Worm (Caenorhabditis elegans) whole organism, late embryonic: ENCODE data around the gene srt-52.

ENCODE experiments used
- F13H6.1 ChIP-seq: sonication (generic microtip); optimal IDR thresholded peaks from 2 replicates; lab custom pipeline; 2016; ENCODE audit warnings: missing genetic modification characterization, missing compliant biosample characterization
- K02D7.2 ChIP-seq: sonication (generic microtip); optimal IDR thresholded peaks from 2 replicates; lab custom pipeline; 2017; ENCODE audit warnings: mild to moderate bottlenecking, missing genetic modification characterization, missing compliant biosample characterization
- K09A11.1 ChIP-seq: sonication (generic microtip); optimal IDR thresholded peaks from 2 replicates; lab custom pipeline; 2017; ENCODE audit warnings: antibody characterized with exemption, mild to moderate bottlenecking, missing genetic modification characterization, missing compliant biosample characterization; ENCODE audit not compliant: insufficient read depth
- ahr-1 ChIP-seq: sonication (generic microtip); optimal IDR thresholded peaks from 2 replicates; lab custom pipeline; 2016; ENCODE audit warnings: missing genetic modification characterization, missing compliant biosample characterization
- ceh-14 ChIP-seq: sonication (generic microtip); optimal IDR thresholded peaks from 2 replicates; lab custom pipeline; 2016; ENCODE audit warnings: missing genotype, missing genetic modification characterization, missing compliant biosample characterization
- ceh-2 ChIP-seq: sonication (generic microtip); optimal IDR thresholded peaks from 2 replicates; lab custom pipeline; 2016; ENCODE audit warnings: missing genotype, missing genetic modification characterization, missing compliant biosample characterization
- ceh-24 ChIP-seq: sonication (generic microtip); optimal IDR thresholded peaks from 2 replicates; lab custom pipeline; 2016; ENCODE audit warnings: mild to moderate bottlenecking, missing genetic modification characterization, missing compliant biosample characterization
- ceh-30 ChIP-seq: fragments of 150-350 bp; optimal IDR thresholded peaks from 2 replicates; lab custom pipeline; 2014; ENCODE audit warnings: missing biosample characterization, missing genetic modification characterization
- ceh-31 ChIP-seq: sonication (generic microtip); optimal IDR thresholded peaks from 2 replicates; lab custom pipeline; 2016; ENCODE audit warnings: missing genetic modification characterization, missing compliant biosample characterization
- ceh-45 ChIP-seq: fragments of 200-800 bp; sonication (Bioruptor generic); IDR thresholded peaks from 2 replicates; pipeline ENCODE4 v1.3.6; 2022; ENCODE audit warnings: missing genetic modification reagents, missing genetic modification characterization, missing compliant biosample characterization
- ceh-6 ChIP-seq: fragments of 200-800 bp; sonication (Bioruptor generic); optimal IDR thresholded peaks from 2 replicates; lab custom pipeline; 2018; ENCODE audit warnings: mild to moderate bottlenecking, missing genetic modification characterization, missing compliant biosample characterization
- ceh-9 ChIP-seq: sonication (generic microtip); optimal IDR thresholded peaks from 2 replicates; lab custom pipeline; 2016; ENCODE audit warnings: mild to moderate bottlenecking, missing genetic modification characterization, inconsistent platforms, missing compliant biosample characterization
- che-1 ChIP-seq: sonication (generic microtip); optimal IDR thresholded peaks from 2 replicates; lab custom pipeline; 2016; ENCODE audit warnings: mild to moderate bottlenecking, missing genetic modification characterization, missing compliant biosample characterization
- dve-1 ChIP-seq: sonication (generic microtip); optimal IDR thresholded peaks from 2 replicates; lab custom pipeline; 2017; ENCODE audit warnings: antibody characterized with exemption, mild to moderate bottlenecking, missing genetic modification characterization, missing compliant biosample characterization
- elt-2 ChIP-seq: sonication (generic microtip); optimal IDR thresholded peaks from 2 replicates; lab custom pipeline; 2016; ENCODE audit warnings: missing genetic modification reagents, missing genetic modification characterization, missing compliant biosample characterization
- eyg-1 ChIP-seq: sonication (generic microtip); optimal IDR thresholded peaks from 2 replicates; lab custom pipeline; 2016; ENCODE audit warnings: missing genotype, missing genetic modification characterization, missing compliant biosample characterization
- fkh-6 ChIP-seq: sonication (generic microtip); optimal IDR thresholded peaks from 2 replicates; lab custom pipeline; 2016; ENCODE audit warnings: missing genetic modification characterization, missing compliant biosample characterization
- hlh-15 ChIP-seq: sonication (generic microtip); optimal IDR thresholded peaks from 2 replicates; lab custom pipeline; 2016; ENCODE audit warnings: missing genetic modification characterization, missing compliant biosample characterization
- hlh-30 ChIP-seq: sonication (generic microtip); optimal IDR thresholded peaks from 2 replicates; lab custom pipeline; 2017; ENCODE audit warnings: antibody characterized with exemption, missing genetic modification characterization, missing compliant biosample characterization; ENCODE audit not compliant: insufficient read depth
- hlh-6 ChIP-seq: sonication (generic microtip); optimal IDR thresholded peaks from 2 replicates; lab custom pipeline; 2016; ENCODE audit warnings: missing genotype, missing genetic modification characterization, missing compliant biosample characterization
- hlh-8 ChIP-seq: sonication (generic microtip); optimal IDR thresholded peaks from 2 replicates; lab custom pipeline; 2016; ENCODE audit warnings: missing genotype, missing genetic modification characterization, missing compliant biosample characterization
- lim-6 ChIP-seq: sonication (generic microtip); optimal IDR thresholded peaks from 2 replicates; lab custom pipeline; 2016; ENCODE audit warnings: missing genetic modification characterization, missing compliant biosample characterization
- lin-11 ChIP-seq: fragments of 200-800 bp; sonication (Bioruptor generic); optimal IDR thresholded peaks from 2 replicates; lab custom pipeline; 2018; ENCODE audit warnings: mild to moderate bottlenecking, missing genetic modification characterization, missing compliant biosample characterization
- nfya-1 ChIP-seq: sonication (generic microtip); optimal IDR thresholded peaks from 2 replicates; lab custom pipeline; 2017; ENCODE audit warnings: missing genetic modification characterization, mild to moderate bottlenecking, missing compliant biosample characterization, antibody characterized with exemption, moderate library complexity
- nhr-11 ChIP-seq: fragments of 150-350 bp; optimal IDR thresholded peaks from 2 replicates; lab custom pipeline; 2014; ENCODE audit warnings: missing biosample characterization, missing genetic modification characterization
- nhr-232 ChIP-seq: sonication (generic microtip); optimal IDR thresholded peaks from 2 replicates; lab custom pipeline; 2016; ENCODE audit warnings: missing genetic modification characterization, missing compliant biosample characterization
- npax-4 ChIP-seq: sonication (generic microtip); optimal IDR thresholded peaks from 2 replicates; lab custom pipeline; 2016; ENCODE audit warnings: missing genetic modification characterization, missing compliant biosample characterization
- odd-2 ChIP-seq: sonication (generic microtip); optimal IDR thresholded peaks from 2 replicates; lab custom pipeline; 2017; ENCODE audit warnings: antibody characterized with exemption, mild to moderate bottlenecking, missing genetic modification characterization, missing compliant biosample characterization
- pat-9 ChIP-seq: fragments of 200-800 bp; sonication (Bioruptor generic); optimal IDR thresholded peaks from 2 replicates; lab custom pipeline; 2018; ENCODE audit warnings: mild to moderate bottlenecking, missing genetic modification characterization, moderate library complexity, missing compliant biosample characterization
- pha-2 ChIP-seq: sonication (generic microtip); optimal IDR thresholded peaks from 2 replicates; lab custom pipeline; 2017; ENCODE audit warnings: mild to moderate bottlenecking, missing genetic modification characterization, missing compliant biosample characterization
- pqm-1 ChIP-seq: sonication (generic microtip); optimal IDR thresholded peaks from 2 replicates; lab custom pipeline; 2016; ENCODE audit warnings: missing genetic modification characterization, missing compliant biosample characterization
- pros-1 ChIP-seq: fragments of 150-350 bp; optimal IDR thresholded peaks from 2 replicates; lab custom pipeline; 2014; ENCODE audit warnings: missing biosample characterization, missing genetic modification reagents, missing genetic modification characterization
- ref-2 ChIP-seq: sonication (generic microtip); optimal IDR thresholded peaks from 2 replicates; lab custom pipeline; 2016; ENCODE audit warnings: missing genetic modification characterization, missing compliant biosample characterization
- rnt-1 ChIP-seq: sonication (generic microtip); optimal IDR thresholded peaks from 2 replicates; lab custom pipeline; 2016; ENCODE audit warnings: missing genetic modification characterization, missing compliant biosample characterization
- sox-4 ChIP-seq: sonication (generic microtip); optimal IDR thresholded peaks from 2 replicates; lab custom pipeline; 2017; ENCODE audit warnings: mild to moderate bottlenecking, missing genetic modification characterization, inconsistent platforms, missing compliant biosample characterization
- syd-9 ChIP-seq: sonication (generic microtip); optimal IDR thresholded peaks from 2 replicates; lab custom pipeline; 2016; ENCODE audit warnings: mild to moderate bottlenecking, missing genetic modification characterization, moderate library complexity, missing compliant biosample characterization
- tbx-7 ChIP-seq: sonication (generic microtip); optimal IDR thresholded peaks from 2 replicates; lab custom pipeline; 2016; ENCODE audit warnings: missing genotype, missing genetic modification characterization, missing compliant biosample characterization
- ttx-3 ChIP-seq: sonication (generic microtip); optimal IDR thresholded peaks from 2 replicates; lab custom pipeline; 2016; ENCODE audit warnings: missing genetic modification reagents, missing genetic modification characterization, missing compliant biosample characterization
- unc-42 ChIP-seq: sonication (generic microtip); optimal IDR thresholded peaks from 2 replicates; lab custom pipeline; 2016; ENCODE audit warnings: missing genotype, missing genetic modification characterization, missing compliant biosample characterization
- unc-55 ChIP-seq: sonication (generic microtip); optimal IDR thresholded peaks from 2 replicates; lab custom pipeline; 2017; ENCODE audit warnings: missing biosample characterization, missing genetic modification reagents, missing genetic modification characterization
- zip-5 ChIP-seq: sonication (generic microtip); optimal IDR thresholded peaks from 2 replicates; lab custom pipeline; 2016; ENCODE audit warnings: missing genetic modification characterization, missing compliant biosample characterization
- ztf-16 ChIP-seq: sonication (generic microtip); optimal IDR thresholded peaks from 2 replicates; lab custom pipeline; 2017; ENCODE audit warnings: missing genetic modification characterization, missing compliant biosample characterization

srt-52 gene

DNA sequence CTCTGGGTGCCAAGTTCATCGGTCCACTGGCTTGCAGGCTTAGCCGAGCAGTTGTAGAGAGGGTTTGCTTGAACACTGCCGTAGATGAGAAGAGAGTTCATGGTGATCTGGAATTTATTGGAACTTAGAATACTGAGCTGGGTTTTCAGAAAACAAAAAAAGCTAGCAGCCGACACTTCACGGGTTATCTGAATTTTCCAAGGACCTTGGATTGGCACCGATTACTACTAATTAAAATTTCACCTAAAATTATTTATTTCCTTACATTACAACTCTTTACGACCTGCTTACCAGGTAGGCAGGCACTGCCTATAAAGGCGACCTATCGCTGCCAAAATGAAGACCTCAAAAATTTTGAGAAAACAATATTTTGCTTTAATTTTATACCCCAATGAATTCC lies at the start of gene srt-52:
TSS of gene srt-52 (minus strand) at position 101 of the 400 bp plus-strand sequence.
- TF ChIP-seq hlh-30 (tag; lab: Kevin White, UChicago): no peak
- TF ChIP-seq F13H6.1 (tag; lab: Kevin White, UChicago): no peak
- TF ChIP-seq tbx-7 (tag; lab: Kevin White, UChicago): no peak
- no peak for TF ChIP-seq odd-2 (tag; lab: Kevin White, UChicago)
- TF ChIP-seq ceh-45: no peak
- TF ChIP-seq rnt-1 (tag; lab: Kevin White, UChicago): no peak
- no peak for TF ChIP-seq eyg-1 (tag; lab: Kevin White, UChicago)
- no peak for TF ChIP-seq ztf-16 (tag; lab: Kevin White, UChicago)
- no peak for TF ChIP-seq pha-2 (tag; lab: Kevin White, UChicago)
- TF ChIP-seq ahr-1 (tag; lab: Kevin White, UChicago): no peak
- TF ChIP-seq fkh-6 (tag; lab: Kevin White, UChicago): no peak
- TF ChIP-seq npax-4: no peak
- TF ChIP-seq K02D7.2 (tag; lab: Kevin White, UChicago): no peak
- TF ChIP-seq unc-55 (GFP tag; lab: Kevin White, UChicago): no peak
- TF ChIP-seq ttx-3 (tag; lab: Kevin White, UChicago): no peak
- no peak for TF ChIP-seq nhr-232 (tag; lab: Kevin White, UChicago)
- TF ChIP-seq sox-4: no peak

- TF ChIP-seq ceh-31 (tag; lab: Kevin White, UChicago) (no peak), K02D7.2 (tag; lab: Kevin White, UChicago) (no peak), nhr-11 (tag; lab: Kevin White, UChicago) (no peak), unc-42 (tag; lab: Kevin White, UChicago) (peak; percentile 21), hlh-6 (tag; lab: Kevin White, UChicago) (no peak), ztf-16 (tag; lab: Kevin White, UChicago) (peak; percentile 23), pqm-1 (tag; lab: Kevin White, UChicago) (no peak), ceh-6 (GFP tag; lab: Kevin White, UChicago) (no peak), lim-6 (tag; lab: Kevin White, UChicago) (no peak), F13H6.1 (tag; lab: Kevin White, UChicago) (no peak), unc-55 (GFP tag; lab: Kevin White, UChicago) (peak; percentile 9), lin-11 (no peak), ceh-2 (tag; lab: Kevin White, UChicago) (no peak), ceh-30 (tag; lab: Kevin White, UChicago) (no peak), ceh-24 (tag; lab: Kevin White, UChicago) (no peak), tbx-7 (tag; lab: Kevin White, UChicago) (no peak), hlh-8 (no peak), dve-1 (tag; lab: Kevin White, UChicago) (peak; percentile 17), che-1 (tag; lab: Kevin White, UChicago) (no peak), hlh-15 (tag; lab: Kevin White, UChicago) (no peak), nhr-232 (tag; lab: Kevin White, UChicago) (no peak), pat-9 (tag; lab: Kevin White, UChicago) (no peak), zip-5 (tag; lab: Kevin White, UChicago) (peak; percentile 0), ref-2 (tag; lab: Kevin White, UChicago) (peak; percentile 3), hlh-30 (tag; lab: Kevin White, UChicago) (no peak), pros-1 (tag; lab: Kevin White, UChicago) (no peak), ceh-9 (tag; lab: Kevin White, UChicago) (no peak), nfya-1 (peak; percentile 66), ceh-14 (no peak), ahr-1 (tag; lab: Kevin White, UChicago) (no peak), syd-9 (no peak), K09A11.1 (tag; lab: Kevin White, UChicago) (no peak), elt-2 (tag; lab: Kevin White, UChicago) (no peak)
These were observed 48.6 kb upstream of the srt-52 start, which contains the start of gene picd-1 for ce11 chrV:104474-104873. Gene picd-1 (plus strand): TSS chrV:104825.
